Fruit fly (Drosophila melanogaster) Kc167 (cell line): ENCODE measurements around the gene L2HGDH.

Source experiments
- Myc ChIP-seq: fragments of >200 bp; optimal IDR thresholded peaks from 2 replicates; lab custom pipeline; 2017; ENCODE audit warnings: missing external identifiers
- h ChIP-seq: fragments of >200 bp; optimal IDR thresholded peaks from 3 replicates; lab custom pipeline; 2018; ENCODE audit warnings: missing external identifiers
- insv ChIP-seq: fragments of >200 bp; optimal IDR thresholded peaks from 3 replicates; lab custom pipeline; 2018; ENCODE audit warnings: missing external identifiers
- psq ChIP-seq: fragments of >200 bp; optimal IDR thresholded peaks from 2 replicates; lab custom pipeline; 2017; ENCODE audit warnings: missing external identifiers
- ttk ChIP-seq: sonication (Bioruptor generic); optimal IDR thresholded peaks from 2 replicates; lab custom pipeline; 2017; ENCODE audit warnings: missing external identifiers

DNA sequence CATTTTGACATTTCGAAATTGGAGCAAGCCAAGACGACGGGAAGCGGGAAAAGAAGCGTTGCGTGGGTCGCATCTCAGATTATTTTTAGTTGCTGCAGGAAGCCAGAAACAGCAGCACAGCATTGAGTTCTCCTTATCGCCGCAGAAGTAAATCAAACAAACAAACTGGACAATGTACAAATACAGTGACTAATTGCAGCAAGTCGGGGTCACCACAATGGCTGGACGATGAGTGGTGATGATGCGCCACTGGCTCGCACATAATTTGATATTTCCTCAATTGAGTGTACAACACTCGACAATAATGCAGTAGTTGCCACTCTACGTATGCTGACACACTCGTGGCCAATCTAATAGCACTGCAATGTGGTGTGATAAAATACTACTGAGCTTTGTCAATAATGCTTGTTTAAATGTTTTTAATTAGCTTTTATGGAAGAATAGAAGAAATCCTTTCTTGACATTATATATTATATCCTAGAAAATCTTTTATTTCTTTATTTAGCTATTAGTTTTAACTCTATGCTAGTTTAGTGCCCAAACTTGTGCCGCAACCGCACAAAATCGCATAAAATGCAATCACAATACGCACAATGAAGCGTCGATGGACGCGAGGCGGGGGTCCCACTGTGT is 7.8 kb upstream of the L2HGDH start:
- TF ChIP-seq Myc, result no peak
- no peak for TF ChIP-seq ttk (lab: Kevin White, UChicago)
- TF ChIP-seq insv (lab: Kevin White, UChicago), result no peak
- TF ChIP-seq psq, result no peak
- no peak for TF ChIP-seq h (lab: Kevin White, UChicago)
